Fruit fly (Drosophila melanogaster): ENCODE data around the gene Rac1.

The Rac1 gene

DNA sequence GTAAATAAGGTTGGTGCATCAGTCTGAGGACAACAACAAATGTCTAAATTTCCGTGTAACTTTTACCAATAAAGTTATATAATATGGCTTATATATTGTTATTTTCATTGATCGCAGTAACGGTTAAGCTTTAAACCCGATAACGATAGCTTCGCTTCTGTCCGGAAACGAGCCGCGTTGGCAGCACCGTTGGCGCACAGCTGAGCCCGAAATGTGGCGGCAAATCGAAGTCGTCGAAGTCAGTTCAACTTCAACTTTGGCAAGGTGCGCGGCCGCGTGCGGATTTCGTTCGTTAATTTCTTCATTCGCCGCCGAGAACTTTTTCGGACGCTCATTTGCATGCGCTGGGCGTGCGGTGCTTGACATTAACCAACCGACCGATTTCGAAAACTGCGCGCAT, 15.8 kb upstream of the Rac1 start, which contains the start of gene Myo61F (continued):
- TF ChIP-seq Bgb (GFP tag; IDR thresholded peaks at IDR 0.05; ENCODE audit: partially characterized antibody) (peak; percentile 58), CG4854 (GFP tag; optimal IDR thresholded peaks at IDR 0.05) (no peak), CG4328 (GFP tag; optimal IDR thresholded peaks at IDR 0.05) (no peak), stwl (tag; optimal IDR thresholded peaks at IDR 0.05) (peak; percentile 9), Oaz (GFP tag; IDR thresholded peaks at IDR 0.05) (no peak), CG3726 (GFP tag; IDR thresholded peaks at IDR 0.05) (no peak), nom (GFP tag; optimal IDR thresholded peaks at IDR 0.05) (peak; percentile 34), amos (GFP tag; IDR thresholded peaks at IDR 0.05; ENCODE audit: partially characterized antibody) (peak; percentile 30; the same call in 1 of the 2 replicates), CG2202 (tag; optimal IDR thresholded peaks at IDR 0.05) (no peak), HHEX (GFP tag; optimal IDR thresholded peaks at IDR 0.05) (no peak), mam (GFP tag; optimal IDR thresholded peaks at IDR 0.05) (no peak), sens-2 (GFP tag; IDR thresholded peaks at IDR 0.05) (no peak), Meics (GFP tag; optimal IDR thresholded peaks at IDR 0.05) (no peak), CG14710 (tag; optimal IDR thresholded peaks at IDR 0.05) (no peak), sima (GFP tag; optimal IDR thresholded peaks at IDR 0.05) (no peak), caup (GFP tag; optimal IDR thresholded peaks at IDR 0.05; ENCODE audit: severe bottlenecking) (no peak), MTF-1 (GFP tag; optimal IDR thresholded peaks at IDR 0.05; ENCODE audit: borderline replicate concordance) (no peak), mirr (GFP tag; optimal IDR thresholded peaks at IDR 0.05) (no peak), CG7786 (GFP tag; optimal IDR thresholded peaks at IDR 0.05) (no peak), Deaf1 (tag; optimal IDR thresholded peaks at IDR 0.05) (no peak), run (tag; optimal IDR thresholded peaks at IDR 0.05) (no peak), CG15601 (tag; optimal IDR thresholded peaks at IDR 0.05) (peak; percentile 54), otp (GFP tag; IDR thresholded peaks at IDR 0.05) (no peak), ATbp (GFP tag; optimal IDR thresholded peaks at IDR 0.05) (no peak), CG2120 (GFP tag; optimal IDR thresholded peaks at IDR 0.05) (no peak), Tbp (GFP tag; optimal IDR thresholded peaks at IDR 0.05) (no peak), CG6175 (GFP tag; IDR thresholded peaks at IDR 0.05) (no peak), rib (GFP tag; IDR thresholded peaks at IDR 0.05) (no peak), knrl (GFP tag; IDR thresholded peaks at IDR 0.05; ENCODE audit: partially characterized antibody) (0 out of 3 replicates have a peak, but pooled peaks have one; percentile 23), Doc3 (GFP tag; IDR thresholded peaks at IDR 0.05; ENCODE audit: partially characterized antibody) (0 out of 3 replicates have a peak, but pooled peaks have one; percentile 12), E2f2 (GFP tag; IDR thresholded peaks at IDR 0.05) (peak; percentile 89), sens (GFP tag) (peak; percentile 27), CG11085 (GFP tag; IDR thresholded peaks at IDR 0.05) (no peak), BEAF-32 (GFP tag; optimal IDR thresholded peaks at IDR 0.05) (peak; percentile 21), unpg (GFP tag; optimal IDR thresholded peaks at IDR 0.05) (no peak), Dek (tag; optimal IDR thresholded peaks at IDR 0.05) (no peak), da (GFP tag; optimal IDR thresholded peaks at IDR 0.05) (no peak), vfl (GFP tag; optimal IDR thresholded peaks at IDR 0.05) (no peak), MBD-R2 (GFP tag; IDR thresholded peaks at IDR 0.05) (peak; percentile 59), hkb (optimal IDR thresholded peaks at IDR 0.05) (no peak), hkb (GFP tag; IDR thresholded peaks at IDR 0.05) (no peak), Xrp1 (GFP tag; IDR thresholded peaks at IDR 0.05) (no peak), z (GFP tag; IDR thresholded peaks at IDR 0.05) (no peak), B-H2 (GFP tag; optimal IDR thresholded peaks at IDR 0.05) (peak; percentile 32), HmgZ (tag; optimal IDR thresholded peaks at IDR 0.05) (peak; percentile 27), Hsf (GFP tag; optimal IDR thresholded peaks at IDR 0.05) (no peak), lola (GFP tag; optimal IDR thresholded peaks at IDR 0.05) (no peak), chinmo (GFP tag; IDR thresholded peaks at IDR 0.05; ENCODE audit: partially characterized antibody) (peak; percentile 51; the same call in 1 of the 4 replicates), tup (GFP tag; optimal IDR thresholded peaks at IDR 0.05) (no peak), ab (GFP tag; optimal IDR thresholded peaks at IDR 0.05) (no peak), CG6791 (GFP tag; IDR thresholded peaks at IDR 0.05; ENCODE audit: partially characterized antibody) (peak; percentile 66)

All from whole organism, embryonic.